Fruit fly (Drosophila melanogaster) whole organism, prepupa: ENCODE measurements around the gene FarO.

Source experiments
- Blimp-1 ChIP-seq: fragments of 200-800 bp; sonication (Bioruptor generic); optimal IDR thresholded peaks from 3 replicates; lab custom pipeline; 2017; ENCODE audit warnings: missing biosample characterization, missing genetic modification characterization, mild to moderate bottlenecking, moderate library complexity, missing genetic modification reagents
- CG11762 ChIP-seq: fragments of 200-800 bp; sonication (Bioruptor generic); optimal IDR thresholded peaks from 3 replicates; lab custom pipeline; 2016; ENCODE audit warnings: missing biosample characterization, missing genetic modification characterization; ENCODE audit not compliant: insufficient read depth
- CG11902 ChIP-seq: fragments of 200-800 bp; sonication (Bioruptor generic); optimal IDR thresholded peaks from 3 replicates; lab custom pipeline; 2016; ENCODE audit warnings: missing biosample characterization, missing genetic modification characterization
- CG3032 ChIP-seq: fragments of 200-800 bp; optimal IDR thresholded peaks from 2 replicates; lab custom pipeline; 2019; ENCODE audit warnings: missing biosample characterization, mild to moderate bottlenecking, missing genetic modification characterization, moderate library complexity
- CG31627 ChIP-seq: fragments of 200-800 bp; sonication (Bioruptor generic); optimal IDR thresholded peaks from 3 replicates; lab custom pipeline; 2016; ENCODE audit warnings: missing biosample characterization, missing genetic modification characterization
- CG6854 ChIP-seq: fragments of 200-800 bp; sonication (Bioruptor generic); optimal IDR thresholded peaks from 2 replicates; lab custom pipeline; 2017; ENCODE audit warnings: missing biosample characterization, mild to moderate bottlenecking, missing genetic modification characterization
- CG8319 ChIP-seq: fragments of 200-800 bp; sonication (Bioruptor generic); optimal IDR thresholded peaks from 3 replicates; lab custom pipeline; 2016; ENCODE audit warnings: missing biosample characterization, missing genetic modification characterization
- Eip78C ChIP-seq: fragments of 200-800 bp; sonication (Bioruptor generic); peaks from one replicate; lab custom pipeline; 2016; ENCODE audit warnings: missing biosample characterization, missing genetic modification characterization
- Smox ChIP-seq: fragments of 200-800 bp; sonication (Bioruptor generic); optimal IDR thresholded peaks from 3 replicates; lab custom pipeline; 2016; ENCODE audit warnings: missing biosample characterization, missing genetic modification characterization
- fd85E ChIP-seq: fragments of 200-800 bp; sonication (Bioruptor generic); optimal IDR thresholded peaks from 3 replicates; lab custom pipeline; 2016; ENCODE audit warnings: missing biosample characterization, missing genetic modification characterization
- topi ChIP-seq: fragments of 200-800 bp; sonication (Bioruptor generic); optimal IDR thresholded peaks from 3 replicates; lab custom pipeline; 2016; ENCODE audit warnings: missing biosample characterization, missing genetic modification characterization

FarO gene

DNA sequence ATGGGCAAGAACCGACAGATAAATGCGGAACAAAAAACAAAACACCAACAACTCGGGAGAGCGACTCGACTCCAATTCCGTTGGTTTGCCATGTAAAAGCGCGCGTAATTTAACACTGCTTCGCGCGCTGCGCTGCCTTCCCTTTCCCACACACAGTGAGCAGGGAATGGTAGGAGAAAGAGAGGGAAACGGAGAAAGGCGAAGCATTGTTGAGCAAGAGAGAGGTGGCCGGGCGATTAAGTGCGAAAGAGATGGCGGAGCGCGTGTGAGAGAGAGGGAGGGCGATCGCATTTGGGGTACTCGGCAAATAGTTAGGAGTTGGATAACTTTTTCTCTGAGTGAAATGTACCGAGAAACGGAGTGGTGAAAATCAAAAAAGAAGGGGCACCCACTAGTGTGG, 47.8 kb downstream of the FarO start (continued):
- TF ChIP-seq CG6854 (GFP tag; lab: Kevin White, UChicago), result no peak
- no peak for TF ChIP-seq CG8319
- TF ChIP-seq Smox (GFP tag; lab: Kevin White, UChicago), result no peak
- peak; percentile 27 for TF ChIP-seq CG31627
- TF ChIP-seq CG11762 (GFP tag; lab: Kevin White, UChicago), result no peak
- no peak for TF ChIP-seq Blimp-1 (GFP tag; lab: Kevin White, UChicago)
- no peak for TF ChIP-seq CG3032
- TF ChIP-seq fd85E, result no peak
- no peak for TF ChIP-seq topi (GFP tag; lab: Kevin White, UChicago)
- TF ChIP-seq Eip78C, result peak; percentile 68
- TF ChIP-seq CG11902 (GFP tag; lab: Kevin White, UChicago), result no peak
